Fruit fly (Drosophila melanogaster) whole organism, embryonic: ENCODE results near the gene Snm1.

Experiments
- ATbp ChIP-seq: fragments of 200-800 bp; sonication (Bioruptor generic); optimal IDR thresholded peaks from 2 replicates; lab custom pipeline; 2017; ENCODE audit warnings: missing biosample characterization, mild to moderate bottlenecking, missing genetic modification characterization, missing genetic modification reagents
- Aef1 ChIP-seq: fragments of 200-800 bp; sonication (Bioruptor generic); IDR thresholded peaks from 3 replicates; pipeline ENCODE4 v1.3.6; 2022; ENCODE audit warnings: missing biosample characterization, missing genetic modification characterization
- Atf-2 ChIP-seq: fragments of 200-800 bp; sonication (Bioruptor generic); optimal IDR thresholded peaks from 2 replicates; lab custom pipeline; 2016; ENCODE audit warnings: missing biosample characterization, missing genetic modification characterization
- Atf3 ChIP-seq: fragments of 200-800 bp; sonication (Bioruptor generic); optimal IDR thresholded peaks from 3 replicates; lab custom pipeline; 2016; ENCODE audit warnings: missing biosample characterization, missing genetic modification characterization
- CG10431 ChIP-seq: fragments of 200-800 bp; sonication (Bioruptor generic); optimal IDR thresholded peaks from 3 replicates; lab custom pipeline; 2018; ENCODE audit warnings: missing biosample characterization, mild to moderate bottlenecking, missing genetic modification characterization
- CG11398 ChIP-seq: fragments of 200-800 bp; sonication (Bioruptor generic); optimal IDR thresholded peaks from 2 replicates; lab custom pipeline; 2016; ENCODE audit warnings: missing biosample characterization, missing genetic modification characterization
- CG11696 ChIP-seq: fragments of 200-800 bp; sonication (Bioruptor generic); IDR thresholded peaks from 2 replicates; pipeline ENCODE4 v1.3.6; 2022; ENCODE audit warnings: missing biosample characterization, missing genetic modification characterization
- CG11723 ChIP-seq: fragments of 200-800 bp; sonication (Bioruptor generic); optimal IDR thresholded peaks from 2 replicates; lab custom pipeline; 2017; ENCODE audit warnings: missing biosample characterization, mild to moderate bottlenecking, missing genetic modification characterization
- CG12236 ChIP-seq: fragments of 200-800 bp; sonication (Bioruptor generic); optimal IDR thresholded peaks from 2 replicates; lab custom pipeline; 2016; ENCODE audit warnings: missing biosample characterization, missing genetic modification characterization
- CG13894 ChIP-seq: fragments of 200-800 bp; sonication (Bioruptor generic); optimal IDR thresholded peaks from 3 replicates; lab custom pipeline; 2018; ENCODE audit warnings: missing biosample characterization, mild to moderate bottlenecking, missing genetic modification characterization, moderate library complexity
- CG16813 ChIP-seq: fragments of 200-800 bp; sonication (Bioruptor generic); IDR thresholded peaks from 3 replicates; pipeline ENCODE4 v1.3.6; 2022; ENCODE audit warnings: missing biosample characterization, missing genetic modification characterization; ENCODE audit not compliant: partially characterized antibody
- CG17359 ChIP-seq: fragments of 200-800 bp; sonication (Bioruptor generic); optimal IDR thresholded peaks from 3 replicates; lab custom pipeline; 2018; ENCODE audit warnings: missing biosample characterization, mild to moderate bottlenecking, missing genetic modification characterization, moderate library complexity
- CG2129 ChIP-seq: fragments of 200-800 bp; sonication (Bioruptor generic); IDR thresholded peaks from 2 replicates; pipeline ENCODE4 v1.3.6; 2022; ENCODE audit warnings: missing biosample characterization, missing genetic modification characterization; ENCODE audit not compliant: partially characterized antibody
- CG2202 ChIP-seq: fragments of 200-800 bp; sonication (Bioruptor generic); optimal IDR thresholded peaks from 2 replicates; lab custom pipeline; 2018; ENCODE audit warnings: missing biosample characterization, mild to moderate bottlenecking, missing genetic modification characterization
- CG2875 ChIP-seq: fragments of 200-800 bp; sonication (Bioruptor generic); optimal IDR thresholded peaks from 2 replicates; lab custom pipeline; 2017; ENCODE audit warnings: missing biosample characterization, mild to moderate bottlenecking, missing genetic modification characterization, missing genetic modification reagents
- CG3065 ChIP-seq: fragments of 200-800 bp; sonication (Bioruptor generic); optimal IDR thresholded peaks from 2 replicates; lab custom pipeline; 2016; ENCODE audit warnings: missing biosample characterization, missing genetic modification characterization
- CG6854 ChIP-seq: fragments of 200-800 bp; sonication (Bioruptor generic); optimal IDR thresholded peaks from 3 replicates; lab custom pipeline; 2017; ENCODE audit warnings: missing biosample characterization, mild to moderate bottlenecking, missing genetic modification characterization
- CG8924 ChIP-seq: fragments of 200-800 bp; optimal IDR thresholded peaks from 3 replicates; lab custom pipeline; 2019; ENCODE audit warnings: missing biosample characterization, mild to moderate bottlenecking, missing genetic modification characterization, moderate library complexity
- CG9437 ChIP-seq: fragments of 200-800 bp; sonication (Bioruptor generic); optimal IDR thresholded peaks from 2 replicates; lab custom pipeline; 2018; ENCODE audit warnings: missing biosample characterization, mild to moderate bottlenecking, missing genetic modification characterization
- CG9797 ChIP-seq: fragments of 200-800 bp; sonication (Bioruptor generic); optimal IDR thresholded peaks from 3 replicates; lab custom pipeline; 2018; ENCODE audit warnings: missing biosample characterization, mild to moderate bottlenecking, missing genetic modification characterization
- CHES-1-like ChIP-seq: fragments of 200-800 bp; sonication (Bioruptor generic); optimal IDR thresholded peaks from 2 replicates; lab custom pipeline; 2016; ENCODE audit warnings: missing biosample characterization, missing genetic modification characterization
- Dbx ChIP-seq: fragments of 200-800 bp; sonication (Bioruptor generic); IDR thresholded peaks from 3 replicates; pipeline ENCODE4 v1.3.6; 2022; ENCODE audit warnings: missing biosample characterization, missing genetic modification characterization
- Dp ChIP-seq: fragments of 200-800 bp; sonication (Bioruptor generic); optimal IDR thresholded peaks from 2 replicates; lab custom pipeline; 2018; ENCODE audit warnings: missing biosample characterization, mild to moderate bottlenecking, missing genetic modification characterization, moderate library complexity
- E2f2 ChIP-seq: fragments of 200-800 bp; sonication (Bioruptor generic); IDR thresholded peaks from 2 replicates; pipeline ENCODE4 v1.3.6; 2022; ENCODE audit warnings: missing biosample characterization, missing genetic modification characterization
- Fer3 ChIP-seq: fragments of 200-800 bp; sonication (Bioruptor generic); optimal IDR thresholded peaks from 2 replicates; lab custom pipeline; 2018; ENCODE audit warnings: missing biosample characterization, mild to moderate bottlenecking, missing genetic modification characterization, moderate library complexity
- HLH4C ChIP-seq: fragments of 200-800 bp; sonication (Bioruptor generic); IDR thresholded peaks from 3 replicates; pipeline ENCODE4 v1.3.6; 2022; ENCODE audit warnings: missing biosample characterization, missing genetic modification characterization; ENCODE audit not compliant: partially characterized antibody
- Hr51 ChIP-seq, 2 experiments: fragments of 200-800 bp; sonication (Bioruptor generic); optimal IDR thresholded peaks; 2 replicates in 1 of 2; 3 replicates in 1 of 2; lab custom pipeline; 2016 to 2018; ENCODE audit warnings: missing biosample characterization in 2 of 2, missing genetic modification characterization in 2 of 2, mild to moderate bottlenecking in 1 of 2, moderate library complexity in 1 of 2
- MESR4 ChIP-seq: fragments of 200-800 bp; sonication (Bioruptor generic); optimal IDR thresholded peaks from 2 replicates; lab custom pipeline; 2018; ENCODE audit warnings: missing biosample characterization, mild to moderate bottlenecking, missing genetic modification characterization, moderate library complexity
- Med ChIP-seq: fragments of 200-800 bp; sonication (Bioruptor generic); peaks from one replicate; lab custom pipeline; 2016; ENCODE audit warnings: missing biosample characterization, missing genetic modification characterization, mild to moderate bottlenecking, inconsistent platforms, moderate library complexity
- Nf-YC ChIP-seq: fragments of 200-800 bp; optimal IDR thresholded peaks from 3 replicates; lab custom pipeline; 2019; ENCODE audit warnings: missing biosample characterization, mild to moderate bottlenecking, missing genetic modification characterization, moderate library complexity
- Opbp ChIP-seq: fragments of 200-800 bp; sonication (Bioruptor generic); IDR thresholded peaks from 3 replicates; pipeline ENCODE4 v1.3.6; 2022; ENCODE audit warnings: missing biosample characterization, missing genetic modification characterization; ENCODE audit not compliant: partially characterized antibody
- Scr ChIP-seq: fragments of 200-800 bp; sonication (Bioruptor generic); IDR thresholded peaks from 2 replicates; pipeline ENCODE4 v1.3.6; 2022; ENCODE audit warnings: missing biosample characterization, missing genetic modification characterization; ENCODE audit not compliant: partially characterized antibody
- Sox100B ChIP-seq: fragments of 200-800 bp; sonication (Bioruptor generic); optimal IDR thresholded peaks from 3 replicates; lab custom pipeline; 2018; ENCODE audit warnings: missing biosample characterization, mild to moderate bottlenecking, missing genetic modification characterization
- Sox102F ChIP-seq: fragments of 200-800 bp; sonication (Bioruptor generic); optimal IDR thresholded peaks from 2 replicates; lab custom pipeline; 2018; ENCODE audit warnings: missing biosample characterization, mild to moderate bottlenecking, missing genetic modification characterization, moderate library complexity
- Trl ChIP-seq, 3 experiments: fragments of >200 bp in 2 of 3; fragments of 200-800 bp in 1 of 3; sonication (Bioruptor generic) in 1 of 3; optimal IDR thresholded peaks; 2 replicates in 1 of 3; 3 replicates in 2 of 3; lab custom pipeline; 2016 to 2017; ENCODE audit warnings: missing biosample characterization in 1 of 3, missing genetic modification characterization in 1 of 3
- Usf ChIP-seq: fragments of 200-800 bp; sonication (Bioruptor generic); optimal IDR thresholded peaks from 2 replicates; lab custom pipeline; 2017; ENCODE audit warnings: missing genotype, missing biosample characterization, missing genetic modification characterization
- Xbp1 ChIP-seq: fragments of 200-800 bp; sonication (Bioruptor generic); optimal IDR thresholded peaks from 3 replicates; lab custom pipeline; 2016; ENCODE audit warnings: missing biosample characterization, mild to moderate bottlenecking, missing genetic modification characterization
- ash1 ChIP-seq: fragments of 200-800 bp; sonication (Bioruptor generic); optimal IDR thresholded peaks from 2 replicates; lab custom pipeline; 2018; ENCODE audit warnings: missing biosample characterization, mild to moderate bottlenecking, missing genetic modification characterization
- chn ChIP-seq: fragments of 200-800 bp; sonication (Bioruptor generic); optimal IDR thresholded peaks from 2 replicates; lab custom pipeline; 2016; ENCODE audit warnings: missing biosample characterization, missing genetic modification characterization
- dmrt11E ChIP-seq: fragments of 200-800 bp; sonication (Bioruptor generic); optimal IDR thresholded peaks from 3 replicates; lab custom pipeline; 2018; ENCODE audit warnings: missing biosample characterization, mild to moderate bottlenecking, missing genetic modification characterization, moderate library complexity
- emc ChIP-seq: fragments of 200-800 bp; sonication (Bioruptor generic); optimal IDR thresholded peaks from 2 replicates; lab custom pipeline; 2016; ENCODE audit warnings: missing biosample characterization, missing genetic modification characterization
- grn ChIP-seq: fragments of 200-800 bp; sonication (Bioruptor generic); optimal IDR thresholded peaks from 3 replicates; lab custom pipeline; 2017; ENCODE audit warnings: missing biosample characterization, missing genetic modification characterization
- jigr1 ChIP-seq: fragments of 200-800 bp; sonication (Bioruptor generic); IDR thresholded peaks from 3 replicates; pipeline ENCODE4 v1.3.6; 2022; ENCODE audit warnings: missing biosample characterization, missing genetic modification characterization
- lmd ChIP-seq: fragments of 200-800 bp; sonication (Bioruptor generic); IDR thresholded peaks from 2 replicates; pipeline ENCODE4 v1.3.6; 2022; ENCODE audit warnings: missing biosample characterization, missing genetic modification characterization
- lola ChIP-seq, 3 experiments: fragments of >200 bp in 2 of 3; fragments of 200-800 bp in 1 of 3; sonication (Bioruptor generic) in 1 of 3; optimal IDR thresholded peaks; 2 replicates each; lab custom pipeline; 2017 to 2019; ENCODE audit warnings: missing biosample characterization in 3 of 3, missing genetic modification characterization in 3 of 3, mild to moderate bottlenecking in 1 of 3, moderate library complexity in 1 of 3
- mld ChIP-seq: fragments of 200-800 bp; sonication (Bioruptor generic); IDR thresholded peaks from 3 replicates; pipeline ENCODE4 v1.3.6; 2022; ENCODE audit warnings: missing biosample characterization, missing genetic modification characterization; ENCODE audit not compliant: partially characterized antibody
- run ChIP-seq: fragments of 200-800 bp; sonication (Bioruptor generic); optimal IDR thresholded peaks from 3 replicates; lab custom pipeline; 2018; ENCODE audit warnings: missing biosample characterization, mild to moderate bottlenecking, missing genetic modification characterization
- sisA ChIP-seq: fragments of 200-800 bp; sonication (Bioruptor generic); IDR thresholded peaks from 2 replicates; pipeline ENCODE4 v1.3.6; 2022; ENCODE audit warnings: missing biosample characterization, missing genetic modification characterization
- tap ChIP-seq: fragments of 200-800 bp; optimal IDR thresholded peaks from 3 replicates; lab custom pipeline; 2019; ENCODE audit warnings: missing biosample characterization, mild to moderate bottlenecking, missing genetic modification characterization, moderate library complexity
- z ChIP-seq: fragments of 200-800 bp; sonication (Bioruptor generic); IDR thresholded peaks from 3 replicates; pipeline ENCODE4 v1.3.6; 2022; ENCODE audit warnings: missing biosample characterization, missing genetic modification characterization

The Snm1 gene

dm6 chr3R:5564775-5565190 is 9.9 kb downstream of the Snm1 start, which contains the start of the genes CG14671 and CG12746 (continued):
- TF ChIP-seq Opbp (0 out of 3 replicates have a peak, but pooled peaks have one; percentile 13), lola (GFP tag; optimal IDR thresholded peaks at IDR 0.05; lab: Kevin White, UChicago) (no peak), MESR4 (GFP tag; lab: Kevin White, UChicago) (peak; percentile 50), ash1 (no peak), chn (no peak), E2f2 (GFP tag; lab: Robert Waterston, UW) (peak; percentile 71), CG17359 (no peak), Fer3 (no peak), CG13894 (tag; lab: Kevin White, UChicago) (no peak), HLH4C (peak; percentile 44; the same call in 2 of the 3 replicates), tap (tag; lab: Kevin White, UChicago) (no peak), CG6854 (GFP tag; lab: Kevin White, UChicago) (no peak), Usf (GFP tag; lab: Kevin White, UChicago) (no peak), sisA (GFP tag; lab: Robert Waterston, UW) (no peak), Aef1 (GFP tag; lab: Robert Waterston, UW) (0 out of 3 replicates have a peak, but pooled peaks have one; percentile 21), CG10431 (GFP tag; lab: Kevin White, UChicago) (no peak), CG9797 (GFP tag; lab: Kevin White, UChicago) (peak; percentile 30), dmrt11E (tag; lab: Kevin White, UChicago) (no peak), CHES-1-like (GFP tag; lab: Kevin White, UChicago) (no peak), grn (GFP tag; lab: Kevin White, UChicago) (peak; percentile 44), Dp (GFP tag; lab: Kevin White, UChicago) (peak; percentile 60), CG11723 (GFP tag; lab: Kevin White, UChicago) (no peak), CG16813 (GFP tag; lab: Robert Waterston, UW) (no peak), Sox102F (no peak), run (tag; lab: Kevin White, UChicago) (no peak), Atf3 (GFP tag; lab: Kevin White, UChicago) (no peak), z (no peak), mld (GFP tag; lab: Robert Waterston, UW) (no peak), Nf-YC (tag; lab: Kevin White, UChicago) (peak; percentile 66), Sox100B (GFP tag; lab: Kevin White, UChicago) (no peak), CG3065 (GFP tag; lab: Kevin White, UChicago) (no peak), CG9437 (GFP tag; lab: Kevin White, UChicago) (no peak), Med (GFP tag; lab: Kevin White, UChicago) (no peak), CG11696 (GFP tag; lab: Robert Waterston, UW) (no peak), emc (no peak), Dbx (no peak), Xbp1 (GFP tag; lab: Kevin White, UChicago) (no peak), CG8924 (no peak), Scr (GFP tag; lab: Robert Waterston, UW) (peak; percentile 39; the same call in 1 of the 2 replicates), ATbp (GFP tag; lab: Kevin White, UChicago) (no peak), CG12236 (no peak), CG2875 (no peak), CG2129 (GFP tag; lab: Robert Waterston, UW) (no peak), Trl (optimal IDR thresholded peaks at IDR 0.05; lab: Kevin White, UChicago) (no peak), Trl (GFP tag; optimal IDR thresholded peaks at IDR 0.05; lab: Kevin White, UChicago) (no peak), lmd (GFP tag; lab: Robert Waterston, UW) (no peak), Hr51 (GFP tag; optimal IDR thresholded peaks at IDR 0.05; lab: Kevin White, UChicago) (no peak), CG2202 (tag; lab: Kevin White, UChicago) (no peak), Atf-2 (no peak), CG11398 (GFP tag; lab: Kevin White, UChicago) (no peak), jigr1 (GFP tag; lab: Robert Waterston, UW) (no peak)
